In the genomic region with DNA sequence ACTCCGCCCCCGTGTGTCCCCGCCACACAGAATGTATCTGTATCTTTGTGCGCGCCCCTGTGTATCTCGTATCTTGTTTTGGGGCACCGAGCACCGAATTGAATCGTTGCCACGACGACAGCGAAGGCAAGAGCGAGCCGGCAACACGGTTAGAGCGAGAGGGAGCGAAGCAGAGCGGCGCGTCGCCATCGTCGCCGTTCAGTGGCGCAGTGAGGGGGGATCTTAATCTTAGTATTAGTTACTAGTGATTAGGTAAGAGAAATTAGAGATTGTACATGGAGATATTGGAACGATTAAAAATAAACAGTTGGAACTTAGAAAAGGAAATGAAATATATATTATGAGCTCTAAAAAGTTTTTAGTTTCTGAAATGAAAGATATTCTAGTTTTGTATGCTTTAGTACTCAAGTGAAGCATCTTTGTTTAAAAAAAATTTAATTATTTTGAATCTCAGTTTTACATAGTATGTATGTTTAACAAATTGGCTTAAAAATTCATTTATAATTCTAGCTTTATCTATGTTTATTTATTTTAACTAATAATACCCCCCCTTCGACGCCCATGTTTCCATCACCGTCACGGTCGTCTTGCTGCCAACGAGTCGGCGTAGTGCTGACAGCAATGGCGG, we compare ENCODE assay signal across 4 fruit fly cellular contexts.
TF ChIP-seq lines count a peak whose summit lies in the region.

No protein-coding gene starts in this region.

TF ChIP-seq in whole organism, embryonic, 481 proteins besides CTCF, POLR2A, EP300 and RAD21 (continued from another document and continues in another):
- TF ChIP-seq al (GFP tag; IDR thresholded peaks at IDR 0.05; lab: Robert Waterston, UW): peak; percentile 86
- peak; percentile 56 for TF ChIP-seq pros (GFP tag; optimal IDR thresholded peaks at IDR 0.05; lab: Kevin White, UChicago)
- TF ChIP-seq eve (GFP tag; optimal IDR thresholded peaks at IDR 0.05; lab: Kevin White, UChicago): peak in 1 of 2 experiments; percentile 90
- TF ChIP-seq CG10462 (GFP tag; optimal IDR thresholded peaks at IDR 0.05; lab: Kevin White, UChicago): peak; percentile 68
- peak; percentile 25 for TF ChIP-seq CG9797 (GFP tag; optimal IDR thresholded peaks at IDR 0.05; lab: Kevin White, UChicago)
- TF ChIP-seq CG16863 (GFP tag; optimal IDR thresholded peaks at IDR 0.05; lab: Kevin White, UChicago): peak; percentile 64
- TF ChIP-seq CG42726 (GFP tag; IDR thresholded peaks at IDR 0.05; lab: Robert Waterston, UW; ENCODE audit: partially characterized antibody): no peak
- TF ChIP-seq CG12744 (GFP tag; optimal IDR thresholded peaks at IDR 0.05; lab: Kevin White, UChicago): no peak
- peak; percentile 77 for TF ChIP-seq Dbx (GFP tag; IDR thresholded peaks at IDR 0.05; lab: Robert Waterston, UW)
- TF ChIP-seq odd (GFP tag; optimal IDR thresholded peaks at IDR 0.05; lab: Kevin White, UChicago): peak; percentile 94
- peak; percentile 97 for TF ChIP-seq CG10979 (tag; optimal IDR thresholded peaks at IDR 0.05; lab: Kevin White, UChicago)
- TF ChIP-seq emc (GFP tag; optimal IDR thresholded peaks at IDR 0.05; lab: Kevin White, UChicago): peak; percentile 79
- TF ChIP-seq pzg (GFP tag; optimal IDR thresholded peaks at IDR 0.05; lab: Kevin White, UChicago): no peak
- TF ChIP-seq crp (GFP tag; optimal IDR thresholded peaks at IDR 0.05; lab: Kevin White, UChicago): peak in 1 of 2 experiments; percentile 45
- TF ChIP-seq row (GFP tag; IDR thresholded peaks at IDR 0.05; lab: Robert Waterston, UW): peak; percentile 89
- TF ChIP-seq Hmx (GFP tag; optimal IDR thresholded peaks at IDR 0.05; lab: Kevin White, UChicago): peak; percentile 80
- TF ChIP-seq GATAe (GFP tag; conservative IDR thresholded peaks at IDR 0.05; lab: Robert Waterston, UW): peak; percentile 58; the same call in 1 of the 2 replicates
- no peak; the same call in 1 of the 2 replicates for TF ChIP-seq CG13287 (GFP tag; IDR thresholded peaks at IDR 0.05; lab: Robert Waterston, UW; ENCODE audit: partially characterized antibody)
- TF ChIP-seq phol (tag; optimal IDR thresholded peaks at IDR 0.05; lab: Kevin White, UChicago): peak; percentile 97
- peak; percentile 40 for TF ChIP-seq CG15073 (GFP tag; optimal IDR thresholded peaks at IDR 0.05; lab: Kevin White, UChicago)
- TF ChIP-seq jing (GFP tag; optimal IDR thresholded peaks at IDR 0.05; lab: Kevin White, UChicago): no peak
- peak; percentile 97 for TF ChIP-seq CG4424 (GFP tag; optimal IDR thresholded peaks at IDR 0.05; lab: Kevin White, UChicago)
- no peak for TF ChIP-seq CrebB (tag; optimal IDR thresholded peaks at IDR 0.05; lab: Kevin White, UChicago)
- no peak for TF ChIP-seq amos (GFP tag; IDR thresholded peaks at IDR 0.05; lab: Robert Waterston, UW; ENCODE audit: partially characterized antibody)
- peak; percentile 53 for TF ChIP-seq CG8089 (GFP tag; optimal IDR thresholded peaks at IDR 0.05; lab: Kevin White, UChicago)
- TF ChIP-seq Max (GFP tag; optimal IDR thresholded peaks at IDR 0.05; lab: Kevin White, UChicago): peak; percentile 79
- no peak for TF ChIP-seq sens-2 (GFP tag; IDR thresholded peaks at IDR 0.05; lab: Robert Waterston, UW)
- TF ChIP-seq CG15269 (tag; optimal IDR thresholded peaks at IDR 0.05; lab: Kevin White, UChicago): peak; percentile 90
- TF ChIP-seq Fer2 (tag; optimal IDR thresholded peaks at IDR 0.05; lab: Kevin White, UChicago): peak; percentile 68
- no peak for TF ChIP-seq fru (optimal IDR thresholded peaks at IDR 0.05; lab: Kevin White, UChicago)

TF ChIP-seq in whole organism, prepupa, 60 proteins besides CTCF, POLR2A, EP300 and RAD21 (continued from another document and continues in another):
- TF ChIP-seq CG32006 (GFP tag; optimal IDR thresholded peaks at IDR 0.05; lab: Kevin White, UChicago) (peak; percentile 89), CG31627 (GFP tag; optimal IDR thresholded peaks at IDR 0.05; lab: Kevin White, UChicago) (peak; percentile 46), CG8119 (GFP tag; IDR thresholded peaks at IDR 0.05; lab: Robert Waterston, UW) (peak; percentile 73), Met (GFP tag; optimal IDR thresholded peaks at IDR 0.05; lab: Kevin White, UChicago) (peak; percentile 51), CG16779 (tag; optimal IDR thresholded peaks at IDR 0.05; lab: Kevin White, UChicago) (peak; percentile 76), eg (GFP tag; IDR thresholded peaks at IDR 0.05; lab: Robert Waterston, UW) (peak; percentile 68), CG6792 (GFP tag; optimal IDR thresholded peaks at IDR 0.05; lab: Kevin White, UChicago) (peak; percentile 71), fkh (GFP tag; optimal IDR thresholded peaks at IDR 0.05; lab: Kevin White, UChicago) (peak; percentile 83), salr (GFP tag; optimal IDR thresholded peaks at IDR 0.05; lab: Kevin White, UChicago) (peak in 1 of 2 experiments; percentile 86), Gug (GFP tag; IDR thresholded peaks at IDR 0.05; lab: Robert Waterston, UW) (peak; percentile 71; the same call in 1 of the 2 replicates), dsx (GFP tag; optimal IDR thresholded peaks at IDR 0.05; lab: Kevin White, UChicago; ENCODE audit: poor library complexity, severe bottlenecking) (peak; percentile 61), Smox (GFP tag; optimal IDR thresholded peaks at IDR 0.05; lab: Kevin White, UChicago) (peak; percentile 48), CG6276 (GFP tag; optimal IDR thresholded peaks at IDR 0.05; lab: Kevin White, UChicago) (peak; percentile 89), Sox102F (GFP tag; optimal IDR thresholded peaks at IDR 0.05; lab: Kevin White, UChicago) (peak; percentile 44), dac (GFP tag; optimal IDR thresholded peaks at IDR 0.05; lab: Kevin White, UChicago) (peak; percentile 61), CG34406 (GFP tag; optimal IDR thresholded peaks at IDR 0.05; lab: Kevin White, UChicago) (peak; percentile 78), fd85E (GFP tag; optimal IDR thresholded peaks at IDR 0.05; lab: Kevin White, UChicago) (no peak), Sox15 (GFP tag; optimal IDR thresholded peaks at IDR 0.05; lab: Kevin White, UChicago) (peak; percentile 69), CG8319 (GFP tag; optimal IDR thresholded peaks at IDR 0.05; lab: Kevin White, UChicago) (peak; percentile 71), CG10631 (GFP tag; optimal IDR thresholded peaks at IDR 0.05; lab: Kevin White, UChicago) (peak; percentile 83), fd59A (GFP tag; optimal IDR thresholded peaks at IDR 0.05; lab: Kevin White, UChicago) (peak; percentile 42), pdm3 (GFP tag; optimal IDR thresholded peaks at IDR 0.05; lab: Kevin White, UChicago) (peak; percentile 56), CG1621 (tag; optimal IDR thresholded peaks at IDR 0.05; lab: Kevin White, UChicago) (no peak), CG9139 (GFP tag; optimal IDR thresholded peaks at IDR 0.05; lab: Kevin White, UChicago) (peak; percentile 75), CG4318 (GFP tag; optimal IDR thresholded peaks at IDR 0.05; lab: Kevin White, UChicago) (peak; percentile 78), lz (GFP tag; optimal IDR thresholded peaks at IDR 0.05; lab: Kevin White, UChicago) (peak; percentile 69), CG11902 (GFP tag; optimal IDR thresholded peaks at IDR 0.05; lab: Kevin White, UChicago) (peak; percentile 73), CG11294 (GFP tag; IDR thresholded peaks at IDR 0.05; lab: Robert Waterston, UW) (peak; percentile 38; the same call in 1 of the 2 replicates), Eip93F (GFP tag; optimal IDR thresholded peaks at IDR 0.05; lab: Kevin White, UChicago) (no peak), CG3919 (GFP tag; optimal IDR thresholded peaks at IDR 0.05; lab: Kevin White, UChicago) (peak; percentile 87), Hr4 (GFP tag; optimal IDR thresholded peaks at IDR 0.05; lab: Kevin White, UChicago) (peak; percentile 67)

TF ChIP-seq in whole organism, pupa, 21 proteins besides CTCF, POLR2A, EP300 and RAD21 (continued from another document):
- no peak for TF ChIP-seq EcR (GFP tag; optimal IDR thresholded peaks at IDR 0.05; lab: Kevin White, UChicago)
- peak; percentile 76 for TF ChIP-seq Snoo (tag; optimal IDR thresholded peaks at IDR 0.05; lab: Kevin White, UChicago)

TF ChIP-seq in whole organism, wandering third instar larva, 38 proteins besides CTCF, POLR2A, EP300 and RAD21 (continued from another document):
- TF ChIP-seq CG9705 (GFP tag; optimal IDR thresholded peaks at IDR 0.05; lab: Kevin White, UChicago) (peak; percentile 30), dl (GFP tag; optimal IDR thresholded peaks at IDR 0.05; lab: Kevin White, UChicago; ENCODE audit: insufficient read depth in 1 of 2, partially characterized antibody in 2 of 2) (no peak), N (GFP tag; optimal IDR thresholded peaks at IDR 0.05; lab: Kevin White, UChicago) (no peak), CG32264 (GFP tag; optimal IDR thresholded peaks at IDR 0.05; lab: Kevin White, UChicago) (no peak), Sp1 (GFP tag; optimal IDR thresholded peaks at IDR 0.05; lab: Kevin White, UChicago) (peak; percentile 83), Dfd (GFP tag; optimal IDR thresholded peaks at IDR 0.05; lab: Kevin White, UChicago) (peak; percentile 14), HLH106 (tag; optimal IDR thresholded peaks at IDR 0.05; lab: Kevin White, UChicago) (peak; percentile 76), Hr78 (GFP tag; optimal IDR thresholded peaks at IDR 0.05; lab: Kevin White, UChicago) (no peak), jim (GFP tag; optimal IDR thresholded peaks at IDR 0.05; lab: Kevin White, UChicago) (no peak), rgr (GFP tag; optimal IDR thresholded peaks at IDR 0.05; lab: Kevin White, UChicago) (peak; percentile 59), sage (GFP tag; optimal IDR thresholded peaks at IDR 0.05; lab: Kevin White, UChicago) (no peak)
